Worm (Caenorhabditis elegans) whole organism, late embryonic: Measurements from ENCODE around the gene egl-43.

ENCODE experiments used
- ama-1 ChIP-seq: fragments of 150-350 bp; optimal IDR thresholded peaks from 2 replicates; lab custom pipeline; 2014
- npax-4 ChIP-seq: sonication (generic microtip); optimal IDR thresholded peaks from 2 replicates; lab custom pipeline; 2016; ENCODE audit warnings: missing genetic modification characterization, missing compliant biosample characterization
- sdc-2 ChIP-seq: sonication (generic microtip); optimal IDR thresholded peaks from 2 replicates; lab custom pipeline; 2016; ENCODE audit warnings: missing genotype, missing genetic modification characterization, missing compliant biosample characterization
- sox-2 ChIP-seq: fragments of 200-800 bp; sonication (Bioruptor generic); IDR thresholded peaks from 2 replicates; pipeline ENCODE4 v1.3.6; 2022; ENCODE audit warnings: missing genetic modification reagents, missing genetic modification characterization, missing compliant biosample characterization

DNA sequence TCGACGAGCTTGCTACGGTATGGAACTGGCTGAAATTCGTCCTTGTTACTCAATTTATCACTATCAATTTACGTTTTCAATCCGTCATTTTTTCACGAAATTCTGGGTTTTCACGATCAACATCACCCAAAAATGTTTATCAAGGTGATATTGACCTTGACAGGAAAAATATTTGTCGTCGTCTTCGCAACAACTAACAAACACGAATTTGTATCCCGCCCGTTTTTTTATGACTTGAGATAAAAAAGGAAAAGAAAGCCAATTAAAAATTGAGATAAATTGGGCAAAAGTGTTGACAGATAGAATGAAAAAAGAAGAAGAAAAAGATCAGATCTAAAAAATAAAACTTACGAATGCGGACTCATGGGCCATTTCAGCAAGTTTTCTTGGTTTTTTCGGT lies 55.9 kb downstream of the egl-43 start:
- TF ChIP-seq sox-2 (GFP tag; lab: Robert Waterston, UW) (no peak), sdc-2 (tag; lab: Kevin White, UChicago) (no peak), npax-4 (tag; lab: Kevin White, UChicago) (no peak), ama-1 (lab: Kevin White, UChicago) (no peak)
